Fruit fly (Drosophila melanogaster) whole organism, embryonic: ENCODE measurements around the gene Gr64f.

Source experiments
- BEAF-32 ChIP-seq: fragments of 200-800 bp; sonication (Bioruptor generic); optimal IDR thresholded peaks from 3 replicates; lab custom pipeline; 2017; ENCODE audit warnings: missing biosample characterization, missing genetic modification characterization, mild to moderate bottlenecking, moderate library complexity, missing genetic modification reagents
- CG10431 ChIP-seq: fragments of 200-800 bp; sonication (Bioruptor generic); optimal IDR thresholded peaks from 3 replicates; lab custom pipeline; 2018; ENCODE audit warnings: missing biosample characterization, mild to moderate bottlenecking, missing genetic modification characterization
- CG10979 ChIP-seq: fragments of 200-800 bp; sonication (Bioruptor generic); optimal IDR thresholded peaks from 2 replicates; lab custom pipeline; 2018; ENCODE audit warnings: missing biosample characterization, mild to moderate bottlenecking, missing genetic modification characterization, moderate library complexity
- CG11247 ChIP-seq: fragments of 200-800 bp; sonication (Bioruptor generic); IDR thresholded peaks from 2 replicates; pipeline ENCODE4 v1.3.6; 2022; ENCODE audit warnings: missing biosample characterization, missing genetic modification characterization
- CG12155 ChIP-seq: fragments of 200-800 bp; sonication (Bioruptor generic); optimal IDR thresholded peaks from 3 replicates; lab custom pipeline; 2016; ENCODE audit warnings: missing biosample characterization, missing genetic modification characterization
- CG12391 ChIP-seq: fragments of 200-800 bp; sonication (Bioruptor generic); optimal IDR thresholded peaks from 3 replicates; lab custom pipeline; 2018; ENCODE audit warnings: missing biosample characterization, mild to moderate bottlenecking, missing genetic modification characterization, moderate library complexity
- CG12769 ChIP-seq: fragments of 200-800 bp; sonication (Bioruptor generic); optimal IDR thresholded peaks from 2 replicates; lab custom pipeline; 2019; ENCODE audit warnings: missing biosample characterization, mild to moderate bottlenecking, missing genetic modification characterization, moderate library complexity
- CG14710 ChIP-seq: fragments of 200-800 bp; sonication (Bioruptor generic); optimal IDR thresholded peaks from 3 replicates; lab custom pipeline; 2019; ENCODE audit warnings: missing biosample characterization, mild to moderate bottlenecking, missing genetic modification characterization, moderate library complexity
- CG17186 ChIP-seq: fragments of 200-800 bp; sonication (Bioruptor generic); optimal IDR thresholded peaks from 3 replicates; lab custom pipeline; 2017; ENCODE audit warnings: missing biosample characterization, missing genetic modification reagents, missing genetic modification characterization
- CG17829 ChIP-seq: fragments of 200-800 bp; optimal IDR thresholded peaks from 2 replicates; lab custom pipeline; 2019; ENCODE audit warnings: missing biosample characterization, mild to moderate bottlenecking, missing genetic modification characterization, moderate library complexity
- CG18262 ChIP-seq: fragments of 200-800 bp; optimal IDR thresholded peaks from 3 replicates; lab custom pipeline; 2019; ENCODE audit warnings: missing biosample characterization, mild to moderate bottlenecking, missing genetic modification characterization, moderate library complexity
- CG2129 ChIP-seq: fragments of 200-800 bp; sonication (Bioruptor generic); IDR thresholded peaks from 2 replicates; pipeline ENCODE4 v1.3.6; 2022; ENCODE audit warnings: missing biosample characterization, missing genetic modification characterization; ENCODE audit not compliant: partially characterized antibody
- CG2678 ChIP-seq: fragments of 200-800 bp; sonication (Bioruptor generic); optimal IDR thresholded peaks from 3 replicates; lab custom pipeline; 2019; ENCODE audit warnings: missing biosample characterization, mild to moderate bottlenecking, missing genetic modification characterization, moderate library complexity
- CG2875 ChIP-seq: fragments of 200-800 bp; sonication (Bioruptor generic); optimal IDR thresholded peaks from 2 replicates; lab custom pipeline; 2017; ENCODE audit warnings: missing biosample characterization, mild to moderate bottlenecking, missing genetic modification characterization, missing genetic modification reagents
- CG31441 ChIP-seq: fragments of 200-800 bp; sonication (Bioruptor generic); IDR thresholded peaks from 2 replicates; pipeline ENCODE4 v1.3.6; 2022; ENCODE audit warnings: missing biosample characterization, missing genetic modification characterization
- CG4424 ChIP-seq: fragments of 200-800 bp; sonication (Bioruptor generic); optimal IDR thresholded peaks from 3 replicates; lab custom pipeline; 2016; ENCODE audit warnings: missing biosample characterization, missing genetic modification characterization
- CG7839 ChIP-seq: fragments of 200-800 bp; sonication (Bioruptor generic); optimal IDR thresholded peaks from 3 replicates; lab custom pipeline; 2018; ENCODE audit warnings: missing biosample characterization, mild to moderate bottlenecking, missing genetic modification characterization, moderate library complexity
- CG9437 ChIP-seq: fragments of 200-800 bp; sonication (Bioruptor generic); optimal IDR thresholded peaks from 2 replicates; lab custom pipeline; 2018; ENCODE audit warnings: missing biosample characterization, mild to moderate bottlenecking, missing genetic modification characterization
- CG9817 ChIP-seq: fragments of 200-800 bp; sonication (Bioruptor generic); optimal IDR thresholded peaks from 2 replicates; lab custom pipeline; 2018; ENCODE audit warnings: missing biosample characterization, mild to moderate bottlenecking, missing genetic modification characterization, moderate library complexity
- CoRest ChIP-seq: fragments of 200-800 bp; sonication (Bioruptor generic); optimal IDR thresholded peaks from 3 replicates; lab custom pipeline; 2018; ENCODE audit warnings: missing biosample characterization, mild to moderate bottlenecking, missing genetic modification characterization, moderate library complexity
- D ChIP-seq, 2 experiments: fragments of 200-800 bp in 1 of 2; fragments of >200 bp in 1 of 2; sonication (Bioruptor generic) in 1 of 2; optimal IDR thresholded peaks; 2 replicates in 1 of 2; 3 replicates in 1 of 2; lab custom pipeline; 2017; ENCODE audit warnings: mild to moderate bottlenecking in 1 of 2, missing biosample characterization in 1 of 2, missing genetic modification characterization in 1 of 2, missing genetic modification reagents in 1 of 2
- Ets97D ChIP-seq: fragments of 200-800 bp; sonication (Bioruptor generic); optimal IDR thresholded peaks from 3 replicates; lab custom pipeline; 2016; ENCODE audit warnings: missing biosample characterization, missing genetic modification characterization
- Fer3 ChIP-seq: fragments of 200-800 bp; sonication (Bioruptor generic); optimal IDR thresholded peaks from 2 replicates; lab custom pipeline; 2018; ENCODE audit warnings: missing biosample characterization, mild to moderate bottlenecking, missing genetic modification characterization, moderate library complexity
- Hr51 ChIP-seq, 2 experiments: fragments of 200-800 bp; sonication (Bioruptor generic); optimal IDR thresholded peaks; 2 replicates in 1 of 2; 3 replicates in 1 of 2; lab custom pipeline; 2016 to 2018; ENCODE audit warnings: missing biosample characterization in 2 of 2, missing genetic modification characterization in 2 of 2, mild to moderate bottlenecking in 1 of 2, moderate library complexity in 1 of 2
- MESR4 ChIP-seq: fragments of 200-800 bp; sonication (Bioruptor generic); optimal IDR thresholded peaks from 2 replicates; lab custom pipeline; 2018; ENCODE audit warnings: missing biosample characterization, mild to moderate bottlenecking, missing genetic modification characterization, moderate library complexity
- Myb ChIP-seq: fragments of 200-800 bp; sonication (Bioruptor generic); optimal IDR thresholded peaks from 2 replicates; lab custom pipeline; 2016; ENCODE audit warnings: missing biosample characterization, missing genetic modification characterization
- Nf-YB ChIP-seq: fragments of 200-800 bp; sonication (Bioruptor generic); optimal IDR thresholded peaks from 3 replicates; lab custom pipeline; 2019; ENCODE audit warnings: missing biosample characterization, mild to moderate bottlenecking, missing genetic modification characterization, moderate library complexity
- Nf-YC ChIP-seq: fragments of 200-800 bp; optimal IDR thresholded peaks from 3 replicates; lab custom pipeline; 2019; ENCODE audit warnings: missing biosample characterization, mild to moderate bottlenecking, missing genetic modification characterization, moderate library complexity
- Sox100B ChIP-seq: fragments of 200-800 bp; sonication (Bioruptor generic); optimal IDR thresholded peaks from 3 replicates; lab custom pipeline; 2018; ENCODE audit warnings: missing biosample characterization, mild to moderate bottlenecking, missing genetic modification characterization
- br ChIP-seq: fragments of >200 bp; optimal IDR thresholded peaks from 2 replicates; lab custom pipeline; 2017
- cg ChIP-seq: fragments of 200-800 bp; sonication (Bioruptor generic); optimal IDR thresholded peaks from 3 replicates; lab custom pipeline; 2019; ENCODE audit warnings: missing biosample characterization, mild to moderate bottlenecking, missing genetic modification characterization, moderate library complexity
- dmrt11E ChIP-seq: fragments of 200-800 bp; sonication (Bioruptor generic); optimal IDR thresholded peaks from 3 replicates; lab custom pipeline; 2018; ENCODE audit warnings: missing biosample characterization, mild to moderate bottlenecking, missing genetic modification characterization, moderate library complexity
- dmrt99B ChIP-seq: fragments of 200-800 bp; sonication (Bioruptor generic); optimal IDR thresholded peaks from 2 replicates; lab custom pipeline; 2018; ENCODE audit warnings: missing biosample characterization, mild to moderate bottlenecking, missing genetic modification characterization, moderate library complexity
- eyg ChIP-seq: fragments of 200-800 bp; sonication (Bioruptor generic); optimal IDR thresholded peaks from 3 replicates; lab custom pipeline; 2016; ENCODE audit warnings: missing biosample characterization, missing genetic modification characterization
- fd3F ChIP-seq: fragments of 200-800 bp; sonication (Bioruptor generic); optimal IDR thresholded peaks from 2 replicates; lab custom pipeline; 2018; ENCODE audit warnings: missing biosample characterization, mild to moderate bottlenecking, missing genetic modification characterization, moderate library complexity
- gem ChIP-seq: fragments of 200-800 bp; sonication (Bioruptor generic); optimal IDR thresholded peaks from 2 replicates; lab custom pipeline; 2019; ENCODE audit warnings: missing biosample characterization, mild to moderate bottlenecking, missing genetic modification characterization, moderate library complexity
- hbn ChIP-seq: fragments of 200-800 bp; sonication (Bioruptor generic); IDR thresholded peaks from 2 replicates; pipeline ENCODE4 v1.3.6; 2022; ENCODE audit warnings: missing biosample characterization, missing genetic modification characterization; ENCODE audit not compliant: partially characterized antibody
- lola ChIP-seq, 3 experiments: fragments of >200 bp in 2 of 3; fragments of 200-800 bp in 1 of 3; sonication (Bioruptor generic) in 1 of 3; optimal IDR thresholded peaks; 2 replicates each; lab custom pipeline; 2017 to 2019; ENCODE audit warnings: missing biosample characterization in 3 of 3, missing genetic modification characterization in 3 of 3, mild to moderate bottlenecking in 1 of 3, moderate library complexity in 1 of 3
- mam ChIP-seq: fragments of 200-800 bp; sonication (Bioruptor generic); optimal IDR thresholded peaks from 3 replicates; lab custom pipeline; 2016; ENCODE audit warnings: missing biosample characterization, missing genetic modification characterization
- org-1 ChIP-seq: fragments of 200-800 bp; sonication (Bioruptor generic); optimal IDR thresholded peaks from 2 replicates; lab custom pipeline; 2017; ENCODE audit warnings: missing biosample characterization, missing genetic modification characterization
- phol ChIP-seq: fragments of 200-800 bp; sonication (Bioruptor generic); optimal IDR thresholded peaks from 3 replicates; lab custom pipeline; 2018; ENCODE audit warnings: missing biosample characterization, mild to moderate bottlenecking, missing genetic modification characterization, moderate library complexity
- pzg ChIP-seq: fragments of 200-800 bp; sonication (Bioruptor generic); optimal IDR thresholded peaks from 3 replicates; lab custom pipeline; 2018; ENCODE audit warnings: missing biosample characterization, mild to moderate bottlenecking, missing genetic modification characterization, moderate library complexity
- row ChIP-seq: fragments of 200-800 bp; sonication (Bioruptor generic); IDR thresholded peaks from 3 replicates; pipeline ENCODE4 v1.3.6; 2022; ENCODE audit warnings: missing biosample characterization, missing genetic modification characterization
- trem ChIP-seq: fragments of 200-800 bp; optimal IDR thresholded peaks from 3 replicates; lab custom pipeline; 2019; ENCODE audit warnings: missing biosample characterization, mild to moderate bottlenecking, missing genetic modification characterization, moderate library complexity
- twi ChIP-seq: fragments of 200-800 bp; optimal IDR thresholded peaks from 2 replicates; lab custom pipeline; 2019; ENCODE audit warnings: missing biosample characterization, mild to moderate bottlenecking, missing genetic modification characterization, moderate library complexity
- usp ChIP-seq: fragments of >200 bp; optimal IDR thresholded peaks from 2 replicates; lab custom pipeline; 2017; ENCODE audit warnings: missing biosample characterization, missing genetic modification characterization

The Gr64f gene

dm6 chr3L:4018228-4018928 lies 17.2 kb upstream of the Gr64f start, which contains the start of gene FoxL1 (continued):
- TF ChIP-seq Hr51 (GFP tag; optimal IDR thresholded peaks at IDR 0.05; lab: Kevin White, UChicago) (peak in 1 of 2 experiments; percentile 40), cg (peak; percentile 34), dmrt99B (tag; lab: Kevin White, UChicago) (peak; percentile 25), CG18262 (tag; lab: Kevin White, UChicago) (peak; percentile 56), Nf-YC (tag; lab: Kevin White, UChicago) (peak; percentile 92), CG2678 (tag; lab: Kevin White, UChicago) (peak; percentile 30), CG7839 (peak; percentile 2), phol (tag; lab: Kevin White, UChicago) (peak; percentile 31), CoRest (peak; percentile 22), CG9817 (tag; lab: Kevin White, UChicago) (no peak), Sox100B (GFP tag; lab: Kevin White, UChicago) (peak; percentile 10), Fer3 (tag; lab: Kevin White, UChicago) (no peak), CG10979 (tag; lab: Kevin White, UChicago) (no peak), CG17829 (tag; lab: Kevin White, UChicago) (peak; percentile 39), CG31441 (GFP tag; lab: Robert Waterston, UW) (peak; percentile 30; the same call in 1 of the 2 replicates), dmrt11E (peak; percentile 10), eyg (no peak), D (optimal IDR thresholded peaks at IDR 0.05; lab: Kevin White, UChicago) (no peak), D (GFP tag; optimal IDR thresholded peaks at IDR 0.05; lab: Kevin White, UChicago) (no peak), Nf-YB (GFP tag; lab: Kevin White, UChicago) (peak; percentile 92), gem (tag; lab: Kevin White, UChicago) (peak; percentile 33), CG12391 (tag; lab: Kevin White, UChicago) (peak; percentile 21), lola (GFP tag; optimal IDR thresholded peaks at IDR 0.05; lab: Kevin White, UChicago) (peak in 1 of 3 experiments; percentile 21), org-1 (GFP tag; lab: Kevin White, UChicago) (no peak), mam (GFP tag; lab: Kevin White, UChicago) (no peak)

dm6 chr3L:4021260-4021831 lies 14.3 kb upstream of the Gr64f start, which contains the start of gene Mul1:
Gene Mul1 (plus strand): TSS chr3L:4021457.
- TF ChIP-seq usp (GFP tag; lab: Kevin White, UChicago) = no peak
- no peak for TF ChIP-seq fd3F
- peak; percentile 56 for TF ChIP-seq CG14710 (tag; lab: Kevin White, UChicago)
- peak; percentile 27; the same call in 1 of the 3 replicates for TF ChIP-seq row
- peak; percentile 36 for TF ChIP-seq BEAF-32 (GFP tag; lab: Kevin White, UChicago)
- peak; percentile 33 for TF ChIP-seq twi (tag; lab: Kevin White, UChicago)
- TF ChIP-seq CG4424 (GFP tag; lab: Kevin White, UChicago) = peak; percentile 84
- TF ChIP-seq br = no peak
- TF ChIP-seq CG10431 (GFP tag; lab: Kevin White, UChicago) = no peak
- peak; percentile 54 for TF ChIP-seq MESR4 (GFP tag; lab: Kevin White, UChicago)
- peak; percentile 84 for TF ChIP-seq Myb (GFP tag; lab: Kevin White, UChicago)
- peak; percentile 24 for TF ChIP-seq CG17186 (GFP tag; lab: Kevin White, UChicago)
- peak; percentile 43 for TF ChIP-seq Ets97D (GFP tag; lab: Kevin White, UChicago)
- no peak for TF ChIP-seq CG12155 (GFP tag; lab: Kevin White, UChicago)
- TF ChIP-seq CG2129 = no peak
- TF ChIP-seq CG12769 = no peak
- TF ChIP-seq CG9437 (GFP tag; lab: Kevin White, UChicago) = peak; percentile 88
- no peak for TF ChIP-seq CG2875 (GFP tag; lab: Kevin White, UChicago)
- TF ChIP-seq CoRest = peak; percentile 11
- peak; percentile 43 for TF ChIP-seq trem
- 0 out of 2 replicates have a peak, but pooled peaks have one; percentile 17 for TF ChIP-seq hbn
- no peak for TF ChIP-seq CG11247 (GFP tag; lab: Robert Waterston, UW)
- peak; percentile 92 for TF ChIP-seq pzg
